Fruit fly (Drosophila melanogaster) Kc167 (cell line): ENCODE results near the gene CG14662.

Experiments
- h ChIP-seq: fragments of >200 bp; optimal IDR thresholded peaks from 3 replicates; lab custom pipeline; 2018; ENCODE audit warnings: missing external identifiers
- psq ChIP-seq: fragments of >200 bp; optimal IDR thresholded peaks from 2 replicates; lab custom pipeline; 2017; ENCODE audit warnings: missing external identifiers

DNA sequence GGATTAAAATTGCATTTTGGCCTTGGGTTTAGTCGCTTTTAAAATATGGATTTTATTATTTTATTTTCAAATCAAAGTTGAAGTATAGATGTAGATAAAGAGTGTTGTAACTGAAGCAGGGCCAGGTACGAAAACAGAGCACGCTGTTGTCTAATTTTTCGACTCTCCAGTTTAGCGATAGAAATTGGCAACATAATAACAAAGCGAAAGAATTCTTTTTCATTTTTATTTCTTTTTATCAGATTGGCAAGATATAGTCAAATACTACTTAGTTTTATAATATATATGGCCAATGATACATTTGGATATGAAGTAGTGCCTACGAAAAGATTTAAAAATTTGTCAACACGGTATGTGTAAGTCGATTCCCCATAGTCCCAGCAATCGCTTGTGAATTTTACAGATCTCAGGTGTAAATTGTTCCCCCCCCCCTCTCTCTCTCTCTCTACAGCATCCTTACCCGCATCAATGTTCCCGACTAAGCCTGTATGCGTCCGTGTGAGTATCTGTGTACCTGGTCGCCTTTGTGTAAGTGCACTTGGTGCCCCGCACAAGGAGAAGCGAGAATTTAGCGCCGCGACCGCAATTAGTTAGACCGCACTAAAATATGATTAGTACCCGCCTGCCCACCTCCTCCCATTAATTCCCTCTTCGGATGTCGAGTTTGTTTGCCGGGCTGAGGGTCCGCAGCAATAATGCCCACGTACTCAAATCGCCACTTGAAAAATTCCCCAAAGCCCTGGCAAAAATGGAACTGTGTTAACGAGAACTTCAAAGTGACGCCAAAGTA lies 8.0 kb downstream of the CG14662 start:
- no peak for TF ChIP-seq psq
- no peak for TF ChIP-seq h (lab: Kevin White, UChicago)
